Fruit fly (Drosophila melanogaster) whole organism, embryonic: ENCODE data around the gene Sf3a2.

Experiments
- ATbp ChIP-seq: fragments of 200-800 bp; sonication (Bioruptor generic); optimal IDR thresholded peaks from 2 replicates; lab custom pipeline; 2017; ENCODE audit warnings: missing biosample characterization, mild to moderate bottlenecking, missing genetic modification characterization, missing genetic modification reagents
- Abd-B ChIP-seq: fragments of 200-800 bp; sonication (Bioruptor generic); optimal IDR thresholded peaks from 2 replicates; lab custom pipeline; 2018; ENCODE audit warnings: missing biosample characterization, mild to moderate bottlenecking, missing genetic modification characterization, moderate library complexity
- C15 ChIP-seq: fragments of 200-800 bp; sonication (Bioruptor generic); IDR thresholded peaks from 3 replicates; pipeline ENCODE4 v1.3.6; 2022; ENCODE audit warnings: missing biosample characterization, missing genetic modification characterization
- CG11085 ChIP-seq: fragments of 200-800 bp; sonication (Bioruptor generic); IDR thresholded peaks from 2 replicates; pipeline ENCODE4 v1.3.6; 2022; ENCODE audit warnings: missing biosample characterization, missing genetic modification characterization
- CG11723 ChIP-seq: fragments of 200-800 bp; sonication (Bioruptor generic); optimal IDR thresholded peaks from 2 replicates; lab custom pipeline; 2017; ENCODE audit warnings: missing biosample characterization, mild to moderate bottlenecking, missing genetic modification characterization
- CG12299 ChIP-seq: fragments of 200-800 bp; sonication (Bioruptor generic); optimal IDR thresholded peaks from 2 replicates; lab custom pipeline; 2018; ENCODE audit warnings: missing biosample characterization, mild to moderate bottlenecking, missing genetic modification characterization
- CG1529 ChIP-seq: fragments of 200-800 bp; sonication (Bioruptor generic); optimal IDR thresholded peaks from 3 replicates; lab custom pipeline; 2018; ENCODE audit warnings: missing biosample characterization, missing genetic modification characterization
- CG1792 ChIP-seq: fragments of 200-800 bp; sonication (Bioruptor generic); optimal IDR thresholded peaks from 2 replicates; lab custom pipeline; 2016; ENCODE audit warnings: missing biosample characterization, missing genetic modification characterization
- CG18476 ChIP-seq: fragments of 200-800 bp; sonication (Bioruptor generic); optimal IDR thresholded peaks from 2 replicates; lab custom pipeline; 2016; ENCODE audit warnings: missing biosample characterization, mild to moderate bottlenecking, missing genetic modification characterization
- CG2889 ChIP-seq: fragments of 200-800 bp; sonication (Bioruptor generic); IDR thresholded peaks from 3 replicates; pipeline ENCODE4 v1.3.6; 2022; ENCODE audit warnings: missing biosample characterization, missing genetic modification characterization
- CG30020 ChIP-seq: fragments of 200-800 bp; optimal IDR thresholded peaks from 2 replicates; lab custom pipeline; 2019; ENCODE audit warnings: missing biosample characterization, mild to moderate bottlenecking, missing genetic modification characterization, moderate library complexity
- CG31224 ChIP-seq: fragments of 200-800 bp; sonication (Bioruptor generic); IDR thresholded peaks from 2 replicates; pipeline ENCODE4 v1.3.6; 2022; ENCODE audit warnings: missing biosample characterization, missing genetic modification characterization
- CG3281 ChIP-seq: fragments of 200-800 bp; sonication (Bioruptor generic); optimal IDR thresholded peaks from 3 replicates; lab custom pipeline; 2017; ENCODE audit warnings: missing biosample characterization, mild to moderate bottlenecking, missing genetic modification characterization
- CG33557 ChIP-seq: fragments of 200-800 bp; sonication (Bioruptor generic); optimal IDR thresholded peaks from 2 replicates; lab custom pipeline; 2019; ENCODE audit warnings: missing biosample characterization, mild to moderate bottlenecking, missing genetic modification characterization, moderate library complexity
- CG6254 ChIP-seq: fragments of 200-800 bp; sonication (Bioruptor generic); optimal IDR thresholded peaks from 3 replicates; lab custom pipeline; 2017; ENCODE audit warnings: mild to moderate bottlenecking, missing biosample characterization, missing genetic modification reagents, missing genetic modification characterization
- CG7271 ChIP-seq: fragments of 200-800 bp; sonication (Bioruptor generic); optimal IDR thresholded peaks from 2 replicates; lab custom pipeline; 2018; ENCODE audit warnings: missing biosample characterization, mild to moderate bottlenecking, missing genetic modification characterization, moderate library complexity
- CG7928 ChIP-seq: fragments of 200-800 bp; sonication (Bioruptor generic); optimal IDR thresholded peaks from 2 replicates; lab custom pipeline; 2017; ENCODE audit warnings: missing biosample characterization, mild to moderate bottlenecking, missing genetic modification characterization
- CG8924 ChIP-seq: fragments of 200-800 bp; optimal IDR thresholded peaks from 3 replicates; lab custom pipeline; 2019; ENCODE audit warnings: missing biosample characterization, mild to moderate bottlenecking, missing genetic modification characterization, moderate library complexity
- CrebB ChIP-seq: fragments of 200-800 bp; sonication (Bioruptor generic); optimal IDR thresholded peaks from 3 replicates; lab custom pipeline; 2018; ENCODE audit warnings: missing biosample characterization, mild to moderate bottlenecking, missing genetic modification characterization
- D19A ChIP-seq: fragments of 200-800 bp; optimal IDR thresholded peaks from 3 replicates; lab custom pipeline; 2019; ENCODE audit warnings: missing biosample characterization, mild to moderate bottlenecking, missing genetic modification characterization, moderate library complexity
- Fer1 ChIP-seq: fragments of 200-800 bp; sonication (Bioruptor generic); optimal IDR thresholded peaks from 2 replicates; lab custom pipeline; 2017; ENCODE audit warnings: missing biosample characterization, mild to moderate bottlenecking, missing genetic modification characterization
- Hmr ChIP-seq: fragments of 200-800 bp; sonication (Bioruptor generic); optimal IDR thresholded peaks from 3 replicates; lab custom pipeline; 2017; ENCODE audit warnings: mild to moderate bottlenecking, missing biosample characterization, missing genetic modification reagents, missing genetic modification characterization
- Hr3 ChIP-seq: fragments of 200-800 bp; sonication (Bioruptor generic); optimal IDR thresholded peaks from 3 replicates; lab custom pipeline; 2016; ENCODE audit warnings: missing biosample characterization, missing genetic modification characterization
- Kr ChIP-seq: fragments of 200-800 bp; sonication (Bioruptor generic); optimal IDR thresholded peaks from 2 replicates; lab custom pipeline; 2017; ENCODE audit warnings: missing biosample characterization, mild to moderate bottlenecking, missing genetic modification characterization
- Lhr ChIP-seq: fragments of 200-800 bp; sonication (Bioruptor generic); optimal IDR thresholded peaks from 3 replicates; lab custom pipeline; 2017; ENCODE audit warnings: mild to moderate bottlenecking, missing biosample characterization, missing genetic modification reagents, missing genetic modification characterization
- NfI ChIP-seq: fragments of 200-800 bp; sonication (Bioruptor generic); optimal IDR thresholded peaks from 3 replicates; lab custom pipeline; 2018; ENCODE audit warnings: missing biosample characterization, mild to moderate bottlenecking, missing genetic modification characterization, moderate library complexity
- Opbp ChIP-seq: fragments of 200-800 bp; sonication (Bioruptor generic); IDR thresholded peaks from 3 replicates; pipeline ENCODE4 v1.3.6; 2022; ENCODE audit warnings: missing biosample characterization, missing genetic modification characterization; ENCODE audit not compliant: partially characterized antibody
- PHDP ChIP-seq: fragments of 200-800 bp; sonication (Bioruptor generic); optimal IDR thresholded peaks from 3 replicates; lab custom pipeline; 2018; ENCODE audit warnings: missing biosample characterization, mild to moderate bottlenecking, missing genetic modification characterization, moderate library complexity
- Ptx1 ChIP-seq: fragments of 200-800 bp; sonication (Bioruptor generic); IDR thresholded peaks from 2 replicates; pipeline ENCODE4 v1.3.6; 2022; ENCODE audit warnings: missing biosample characterization, missing genetic modification characterization
- Xrp1 ChIP-seq: fragments of 200-800 bp; sonication (Bioruptor generic); IDR thresholded peaks from 2 replicates; pipeline ENCODE4 v1.3.6; 2022; ENCODE audit warnings: missing biosample characterization, missing genetic modification characterization
- bbx ChIP-seq: fragments of 200-800 bp; sonication (Bioruptor generic); IDR thresholded peaks from 2 replicates; pipeline ENCODE4 v1.3.6; 2022; ENCODE audit warnings: missing biosample characterization, missing genetic modification characterization; ENCODE audit not compliant: partially characterized antibody
- bigmax ChIP-seq: fragments of 200-800 bp; sonication (Bioruptor generic); optimal IDR thresholded peaks from 2 replicates; lab custom pipeline; 2018; ENCODE audit warnings: missing biosample characterization, mild to moderate bottlenecking, missing genetic modification characterization
- ci ChIP-seq: fragments of 200-800 bp; sonication (Bioruptor generic); IDR thresholded peaks from 3 replicates; pipeline ENCODE4 v1.3.6; 2022; ENCODE audit warnings: missing biosample characterization, missing genetic modification characterization
- da ChIP-seq: fragments of 200-800 bp; sonication (Bioruptor generic); optimal IDR thresholded peaks from 2 replicates; lab custom pipeline; 2016; ENCODE audit warnings: missing biosample characterization, missing genetic modification characterization
- dan ChIP-seq: fragments of 200-800 bp; sonication (Bioruptor generic); IDR thresholded peaks from 2 replicates; pipeline ENCODE4 v1.3.6; 2022; ENCODE audit warnings: missing biosample characterization, missing genetic modification characterization
- fd102C ChIP-seq: fragments of 200-800 bp; sonication (Bioruptor generic); optimal IDR thresholded peaks from 2 replicates; lab custom pipeline; 2018; ENCODE audit warnings: missing biosample characterization, mild to moderate bottlenecking, missing genetic modification characterization, moderate library complexity
- fd96Cb ChIP-seq: fragments of 200-800 bp; sonication (Bioruptor generic); optimal IDR thresholded peaks from 2 replicates; lab custom pipeline; 2018; ENCODE audit warnings: missing biosample characterization, mild to moderate bottlenecking, missing genetic modification characterization, moderate library complexity
- fru ChIP-seq: fragments of >200 bp; optimal IDR thresholded peaks from 2 replicates; lab custom pipeline; 2017
- grn ChIP-seq: fragments of 200-800 bp; sonication (Bioruptor generic); optimal IDR thresholded peaks from 3 replicates; lab custom pipeline; 2017; ENCODE audit warnings: missing biosample characterization, missing genetic modification characterization
- klu ChIP-seq: fragments of 200-800 bp; sonication (Bioruptor generic); IDR thresholded peaks from 2 replicates; pipeline ENCODE4 v1.3.6; 2022; ENCODE audit warnings: missing biosample characterization, missing genetic modification characterization
- kni ChIP-seq: fragments of 200-800 bp; sonication (Bioruptor generic); optimal IDR thresholded peaks from 3 replicates; lab custom pipeline; 2017; ENCODE audit warnings: mild to moderate bottlenecking, missing biosample characterization, missing genetic modification reagents, missing genetic modification characterization
- nerfin-2 ChIP-seq: fragments of 200-800 bp; sonication (Bioruptor generic); IDR thresholded peaks from 2 replicates; pipeline ENCODE4 v1.3.6; 2022; ENCODE audit warnings: missing biosample characterization, missing genetic modification characterization; ENCODE audit not compliant: partially characterized antibody
- odd ChIP-seq: fragments of 200-800 bp; sonication (Bioruptor generic); optimal IDR thresholded peaks from 2 replicates; lab custom pipeline; 2017; ENCODE audit warnings: missing biosample characterization, mild to moderate bottlenecking, missing genetic modification characterization
- pnt ChIP-seq: fragments of 200-800 bp; sonication (Bioruptor generic); optimal IDR thresholded peaks from 3 replicates; lab custom pipeline; 2016; ENCODE audit warnings: missing biosample characterization, missing genetic modification characterization
- row ChIP-seq: fragments of 200-800 bp; sonication (Bioruptor generic); IDR thresholded peaks from 3 replicates; pipeline ENCODE4 v1.3.6; 2022; ENCODE audit warnings: missing biosample characterization, missing genetic modification characterization
- shn ChIP-seq: fragments of 200-800 bp; sonication (Bioruptor generic); optimal IDR thresholded peaks from 3 replicates; lab custom pipeline; 2016; ENCODE audit warnings: missing biosample characterization, missing genetic modification characterization
- sug ChIP-seq: fragments of 200-800 bp; optimal IDR thresholded peaks from 2 replicates; lab custom pipeline; 2019; ENCODE audit warnings: missing biosample characterization, mild to moderate bottlenecking, missing genetic modification characterization, moderate library complexity
- tin ChIP-seq: fragments of 200-800 bp; sonication (Bioruptor generic); optimal IDR thresholded peaks from 3 replicates; lab custom pipeline; 2016; ENCODE audit warnings: missing biosample characterization, missing genetic modification characterization
- twi ChIP-seq: fragments of 200-800 bp; optimal IDR thresholded peaks from 2 replicates; lab custom pipeline; 2019; ENCODE audit warnings: missing biosample characterization, mild to moderate bottlenecking, missing genetic modification characterization, moderate library complexity

Gene Sf3a2

DNA sequence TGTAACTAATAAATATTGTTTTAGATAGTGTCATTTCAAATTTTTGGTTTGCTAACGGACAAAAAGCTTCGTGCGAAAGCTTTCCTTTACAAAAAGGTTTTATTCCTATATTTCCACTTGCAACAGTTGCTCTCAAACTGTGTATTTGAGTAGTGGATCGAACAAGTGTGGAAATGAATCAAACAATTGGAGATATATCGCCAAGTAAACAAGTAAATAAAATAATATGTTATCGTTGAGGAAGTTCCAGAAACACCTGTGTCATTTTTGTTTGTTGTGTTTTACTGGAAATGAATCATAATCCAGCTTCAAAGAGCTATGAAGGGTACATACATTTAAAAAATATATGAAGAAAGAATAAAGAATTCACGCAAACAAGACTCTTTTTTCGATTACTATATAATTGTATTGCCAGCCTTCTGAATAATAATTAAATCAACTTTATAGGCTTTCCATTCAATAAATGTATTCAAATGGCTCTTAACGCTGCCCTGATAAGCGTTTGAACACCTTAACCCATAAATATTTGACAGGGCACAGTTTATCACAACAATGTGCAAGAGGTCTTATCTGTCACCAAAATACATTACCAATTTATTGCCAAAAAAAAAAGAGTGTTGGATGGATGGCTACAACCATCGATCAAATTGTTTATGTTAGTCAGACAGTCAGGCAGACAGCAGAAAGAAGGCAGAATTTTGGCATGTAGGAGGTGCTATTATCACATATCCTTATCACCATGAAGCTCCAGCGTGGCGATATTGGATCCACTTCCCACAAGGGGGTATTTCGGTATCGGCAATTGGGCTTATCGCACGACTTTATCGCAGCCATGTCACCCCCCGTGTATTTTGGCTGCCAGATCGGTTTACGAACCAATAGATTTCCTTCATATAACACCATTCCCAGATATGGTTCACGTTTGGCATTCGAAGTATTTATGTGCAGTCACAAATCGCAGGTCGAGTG is 22.0 kb upstream of the Sf3a2 start:
- no peak for TF ChIP-seq klu (GFP tag; lab: Robert Waterston, UW)
- TF ChIP-seq bigmax: no peak
- 0 out of 3 replicates have a peak, but pooled peaks have one; percentile 16 for TF ChIP-seq ci (GFP tag; lab: Robert Waterston, UW)
- no peak for TF ChIP-seq CG1529 (GFP tag; lab: Kevin White, UChicago)
- TF ChIP-seq Ptx1: no peak
- TF ChIP-seq Hmr (GFP tag; lab: Kevin White, UChicago): no peak
- TF ChIP-seq CG33557: peak; percentile 45
- TF ChIP-seq CG12299 (tag; lab: Kevin White, UChicago): no peak
- no peak for TF ChIP-seq CG7928
- peak; percentile 7 for TF ChIP-seq Fer1 (GFP tag; lab: Kevin White, UChicago)
- TF ChIP-seq odd (GFP tag; lab: Kevin White, UChicago): no peak
- TF ChIP-seq grn (GFP tag; lab: Kevin White, UChicago): peak; percentile 78
- no peak for TF ChIP-seq fru
- peak; percentile 99 for TF ChIP-seq sug
- no peak for TF ChIP-seq nerfin-2
- no peak for TF ChIP-seq CG8924 (tag; lab: Kevin White, UChicago)
- TF ChIP-seq twi (tag; lab: Kevin White, UChicago): no peak
- no peak for TF ChIP-seq Xrp1 (GFP tag; lab: Robert Waterston, UW)
- no peak for TF ChIP-seq CrebB
- TF ChIP-seq CG7271 (tag; lab: Kevin White, UChicago): no peak
- TF ChIP-seq CG30020 (tag; lab: Kevin White, UChicago): no peak
- TF ChIP-seq CG2889: no peak
- TF ChIP-seq Lhr (GFP tag; lab: Kevin White, UChicago): no peak
- no peak for TF ChIP-seq Opbp (GFP tag; lab: Robert Waterston, UW)
- TF ChIP-seq C15 (GFP tag; lab: Robert Waterston, UW): no peak
- TF ChIP-seq PHDP (tag; lab: Kevin White, UChicago): peak; percentile 47
- TF ChIP-seq tin (GFP tag; lab: Kevin White, UChicago): no peak
- no peak for TF ChIP-seq Hr3 (GFP tag; lab: Kevin White, UChicago)
- no peak for TF ChIP-seq CG3281 (GFP tag; lab: Kevin White, UChicago)
- TF ChIP-seq kni (GFP tag; lab: Kevin White, UChicago): no peak
- TF ChIP-seq Abd-B (GFP tag; lab: Kevin White, UChicago): no peak
- no peak for TF ChIP-seq dan (GFP tag; lab: Robert Waterston, UW)
- TF ChIP-seq fd96Cb (tag; lab: Kevin White, UChicago): no peak
- TF ChIP-seq CG18476 (GFP tag; lab: Kevin White, UChicago): no peak
- TF ChIP-seq ATbp (GFP tag; lab: Kevin White, UChicago): peak; percentile 44
- no peak for TF ChIP-seq bbx
- no peak for TF ChIP-seq shn
- no peak for TF ChIP-seq fd102C (GFP tag; lab: Kevin White, UChicago)
- TF ChIP-seq row (GFP tag; lab: Robert Waterston, UW): no peak; the same call in 2 of the 3 replicates
- TF ChIP-seq CG6254: peak; percentile 22
- no peak for TF ChIP-seq NfI (GFP tag; lab: Kevin White, UChicago)
- no peak for TF ChIP-seq da (GFP tag; lab: Kevin White, UChicago)
- TF ChIP-seq CG11085 (GFP tag; lab: Robert Waterston, UW): no peak
- no peak for TF ChIP-seq CG11723 (GFP tag; lab: Kevin White, UChicago)
- TF ChIP-seq pnt (GFP tag; lab: Kevin White, UChicago): no peak
- no peak for TF ChIP-seq CG1792
- TF ChIP-seq D19A (tag; lab: Kevin White, UChicago): peak; percentile 14
- TF ChIP-seq Kr: no peak
- no peak for TF ChIP-seq CG31224 (GFP tag; lab: Robert Waterston, UW)
